Worm (Caenorhabditis elegans) whole organism, L2 larva: ENCODE data around the gene unc-78.

Experiments used
- C34F6.9 ChIP-seq: fragments of 150-350 bp; optimal IDR thresholded peaks from 2 replicates; lab custom pipeline; 2014; ENCODE audit warnings: missing biosample characterization, missing genetic modification characterization
- ZK546.5 ChIP-seq: sonication (generic microtip); optimal IDR thresholded peaks from 2 replicates; lab custom pipeline; 2017; ENCODE audit warnings: missing biosample characterization, missing genetic modification characterization
- fos-1 ChIP-seq: fragments of 150-350 bp; optimal IDR thresholded peaks from 2 replicates; lab custom pipeline; 2014; ENCODE audit warnings: missing biosample characterization, missing genetic modification characterization
- lin-13 ChIP-seq: fragments of 150-350 bp; optimal IDR thresholded peaks from 2 replicates; lab custom pipeline; 2014; ENCODE audit warnings: missing biosample characterization, missing genetic modification reagents, missing genetic modification characterization
- lin-39 ChIP-seq: fragments of 150-350 bp; optimal IDR thresholded peaks from 2 replicates; lab custom pipeline; 2014; ENCODE audit warnings: missing biosample characterization, missing genetic modification reagents, missing genetic modification characterization
- unc-62 ChIP-seq: fragments of 150-350 bp; optimal IDR thresholded peaks from 2 replicates; lab custom pipeline; 2014; ENCODE audit warnings: missing biosample characterization, missing genetic modification reagents, missing genetic modification characterization
- zag-1 ChIP-seq: fragments of 150-350 bp; optimal IDR thresholded peaks from 2 replicates; lab custom pipeline; 2014; ENCODE audit warnings: missing biosample characterization, missing genetic modification characterization

ce11 chrX:3403195-3403594, 8.2 kb downstream of the unc-78 start, which contains the start of gene vit-5:
- TF ChIP-seq ZK546.5 (tag; lab: Kevin White, UChicago), result no peak
- TF ChIP-seq lin-13 (GFP tag; lab: Kevin White, UChicago), result no peak
- TF ChIP-seq zag-1 (tag; lab: Kevin White, UChicago), result no peak
- no peak for TF ChIP-seq unc-62
- TF ChIP-seq lin-39 (tag; lab: Kevin White, UChicago), result no peak
- TF ChIP-seq fos-1 (tag; lab: Kevin White, UChicago), result no peak
- no peak for TF ChIP-seq C34F6.9 (tag; lab: Kevin White, UChicago)
